Worm (Caenorhabditis elegans) whole organism, mixed stage, embryonic: ENCODE results near the gene R01H10.4.

ENCODE experiments used
- ceh-83 ChIP-seq: fragments of 200-800 bp; sonication (Bioruptor generic); optimal IDR thresholded peaks from 2 replicates; lab custom pipeline; 2018; ENCODE audit warnings: mild to moderate bottlenecking, missing genetic modification characterization, missing compliant biosample characterization
- drap-1 ChIP-seq: fragments of 200-800 bp; sonication (Bioruptor generic); optimal IDR thresholded peaks from 3 replicates; lab custom pipeline; 2018; ENCODE audit warnings: mild to moderate bottlenecking, missing genetic modification characterization, missing compliant biosample characterization
- elt-1 ChIP-seq: sonication (generic microtip); optimal IDR thresholded peaks from 2 replicates; lab custom pipeline; 2017; ENCODE audit warnings: missing genetic modification characterization, mild to moderate bottlenecking, missing compliant biosample characterization, antibody characterized with exemption, moderate library complexity, borderline replicate concordance; ENCODE audit not compliant: insufficient read depth
- elt-3 ChIP-seq: fragments of 150-350 bp; optimal IDR thresholded peaks from 2 replicates; lab custom pipeline; 2014; ENCODE audit warnings: missing biosample characterization, missing genetic modification characterization
- lin-13 ChIP-seq: fragments of 150-350 bp; optimal IDR thresholded peaks from 2 replicates; lab custom pipeline; 2014; ENCODE audit warnings: missing biosample characterization, missing genetic modification characterization
- lsy-2 ChIP-seq: fragments of 150-350 bp; optimal IDR thresholded peaks from 2 replicates; lab custom pipeline; 2014; ENCODE audit warnings: missing biosample characterization, missing genetic modification characterization
- mab-5 ChIP-seq: fragments of 150-350 bp; optimal IDR thresholded peaks from 2 replicates; lab custom pipeline; 2014; ENCODE audit warnings: missing biosample characterization, missing genetic modification characterization
- nhr-12 ChIP-seq: fragments of 150-350 bp; optimal IDR thresholded peaks from 2 replicates; lab custom pipeline; 2014; ENCODE audit warnings: missing biosample characterization, missing genetic modification characterization
- snpc-4 ChIP-seq: fragments of 150-350 bp; optimal IDR thresholded peaks from 2 replicates; lab custom pipeline; 2014; ENCODE audit warnings: missing biosample characterization, missing genetic modification characterization
- ztf-11 ChIP-seq: fragments of 150-350 bp; optimal IDR thresholded peaks from 2 replicates; lab custom pipeline; 2014; ENCODE audit warnings: missing biosample characterization, missing genetic modification characterization

DNA sequence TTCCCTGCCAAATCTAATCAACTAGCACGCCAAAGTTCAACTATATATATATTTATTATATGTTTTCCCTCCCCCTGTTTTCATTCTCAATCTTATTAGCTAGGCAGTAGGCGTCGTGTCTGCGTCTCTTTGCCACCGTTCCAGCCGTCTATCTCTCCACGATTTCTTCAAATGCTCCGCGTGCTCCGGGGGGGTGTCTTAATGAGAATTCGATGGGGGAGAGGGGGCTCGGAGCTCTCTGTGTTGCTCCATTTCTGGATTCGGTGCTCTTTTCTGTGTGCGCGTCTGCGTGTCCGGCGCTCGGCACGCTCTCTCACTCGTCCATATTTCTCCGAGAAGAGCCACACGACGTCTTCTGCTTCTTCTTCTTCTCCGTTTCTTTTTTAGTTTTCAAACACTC is 29.6 kb downstream of the R01H10.4 start:
- no peak for TF ChIP-seq nhr-12 (tag; lab: Kevin White, UChicago)
- no peak for TF ChIP-seq elt-3 (tag; lab: Kevin White, UChicago)
- TF ChIP-seq mab-5 (tag; lab: Kevin White, UChicago): no peak
- TF ChIP-seq lin-13: no peak
- peak; percentile 0 for TF ChIP-seq lsy-2 (tag; lab: Kevin White, UChicago)
- no peak for TF ChIP-seq snpc-4 (tag; lab: Kevin White, UChicago)
- no peak for TF ChIP-seq ztf-11 (tag; lab: Kevin White, UChicago)
- TF ChIP-seq elt-1 (tag; lab: Kevin White, UChicago): no peak
- TF ChIP-seq drap-1 (GFP tag; lab: Kevin White, UChicago): no peak
- no peak for TF ChIP-seq ceh-83 (GFP tag; lab: Kevin White, UChicago)
